Fruit fly (Drosophila melanogaster) whole organism, embryonic: ENCODE data around the gene DhpD.

Experiments
- Atf3 ChIP-seq: fragments of 200-800 bp; sonication (Bioruptor generic); optimal IDR thresholded peaks from 3 replicates; lab custom pipeline; 2016; ENCODE audit warnings: missing biosample characterization, missing genetic modification characterization
- CG10274 ChIP-seq: fragments of 200-800 bp; sonication (Bioruptor generic); optimal IDR thresholded peaks from 3 replicates; lab custom pipeline; 2017; ENCODE audit warnings: missing biosample characterization, mild to moderate bottlenecking, missing genetic modification characterization
- CG10366 ChIP-seq: fragments of 200-800 bp; sonication (Bioruptor generic); IDR thresholded peaks from 2 replicates; pipeline ENCODE4 v1.3.6; 2022; ENCODE audit warnings: missing biosample characterization, missing genetic modification characterization
- CG10462 ChIP-seq: fragments of 200-800 bp; sonication (Bioruptor generic); optimal IDR thresholded peaks from 2 replicates; lab custom pipeline; 2016; ENCODE audit warnings: missing biosample characterization, missing genetic modification characterization
- CG10543 ChIP-seq: fragments of 200-800 bp; sonication (Bioruptor generic); optimal IDR thresholded peaks from 3 replicates; lab custom pipeline; 2017; ENCODE audit warnings: missing biosample characterization, mild to moderate bottlenecking, missing genetic modification characterization, moderate library complexity
- CG12219 ChIP-seq: fragments of 200-800 bp; sonication (Bioruptor generic); optimal IDR thresholded peaks from 3 replicates; lab custom pipeline; 2018; ENCODE audit warnings: missing biosample characterization, mild to moderate bottlenecking, missing genetic modification characterization
- CG12236 ChIP-seq: fragments of 200-800 bp; sonication (Bioruptor generic); optimal IDR thresholded peaks from 2 replicates; lab custom pipeline; 2016; ENCODE audit warnings: missing biosample characterization, missing genetic modification characterization
- CG12299 ChIP-seq: fragments of 200-800 bp; sonication (Bioruptor generic); optimal IDR thresholded peaks from 2 replicates; lab custom pipeline; 2018; ENCODE audit warnings: missing biosample characterization, mild to moderate bottlenecking, missing genetic modification characterization
- CG12659 ChIP-seq: fragments of 200-800 bp; sonication (Bioruptor generic); optimal IDR thresholded peaks from 3 replicates; lab custom pipeline; 2017; ENCODE audit warnings: mild to moderate bottlenecking, missing biosample characterization, missing genetic modification reagents, missing genetic modification characterization
- CG13624 ChIP-seq: fragments of 200-800 bp; sonication (Bioruptor generic); optimal IDR thresholded peaks from 2 replicates; lab custom pipeline; 2016; ENCODE audit warnings: missing biosample characterization, missing genetic modification characterization
- CG14014 ChIP-seq: fragments of 200-800 bp; sonication (Bioruptor generic); IDR thresholded peaks from 2 replicates; pipeline ENCODE4 v1.3.6; 2022; ENCODE audit warnings: missing biosample characterization, missing genetic modification characterization
- CG14860 ChIP-seq: fragments of 200-800 bp; sonication (Bioruptor generic); IDR thresholded peaks from 3 replicates; pipeline ENCODE4 v1.3.6; 2022; ENCODE audit warnings: missing biosample characterization, missing genetic modification characterization; ENCODE audit not compliant: partially characterized antibody
- CG15479 ChIP-seq: fragments of 200-800 bp; sonication (Bioruptor generic); optimal IDR thresholded peaks from 3 replicates; lab custom pipeline; 2019; ENCODE audit warnings: missing biosample characterization, mild to moderate bottlenecking, missing genetic modification characterization, moderate library complexity
- CG15696 ChIP-seq: fragments of 200-800 bp; sonication (Bioruptor generic); optimal IDR thresholded peaks from 2 replicates; lab custom pipeline; 2019; ENCODE audit warnings: missing biosample characterization, mild to moderate bottlenecking, missing genetic modification characterization, moderate library complexity
- CG17186 ChIP-seq: fragments of 200-800 bp; sonication (Bioruptor generic); optimal IDR thresholded peaks from 3 replicates; lab custom pipeline; 2017; ENCODE audit warnings: missing biosample characterization, missing genetic modification reagents, missing genetic modification characterization
- CG30403 ChIP-seq: fragments of 200-800 bp; sonication (Bioruptor generic); optimal IDR thresholded peaks from 3 replicates; lab custom pipeline; 2016; ENCODE audit warnings: missing biosample characterization, missing genetic modification characterization
- CG31441 ChIP-seq: fragments of 200-800 bp; sonication (Bioruptor generic); IDR thresholded peaks from 2 replicates; pipeline ENCODE4 v1.3.6; 2022; ENCODE audit warnings: missing biosample characterization, missing genetic modification characterization
- CG3407 ChIP-seq: fragments of 200-800 bp; sonication (Bioruptor generic); optimal IDR thresholded peaks from 2 replicates; lab custom pipeline; 2018; ENCODE audit warnings: missing biosample characterization, mild to moderate bottlenecking, missing genetic modification characterization
- CG4282 ChIP-seq: fragments of 200-800 bp; sonication (Bioruptor generic); optimal IDR thresholded peaks from 2 replicates; lab custom pipeline; 2016; ENCODE audit warnings: missing biosample characterization, missing genetic modification characterization
- CG4730 ChIP-seq: fragments of 200-800 bp; sonication (Bioruptor generic); IDR thresholded peaks from 2 replicates; pipeline ENCODE4 v1.3.6; 2022; ENCODE audit warnings: missing biosample characterization, missing genetic modification characterization
- CG6272 ChIP-seq: fragments of 200-800 bp; sonication (Bioruptor generic); IDR thresholded peaks from 2 replicates; pipeline ENCODE4 v1.3.6; 2022; ENCODE audit warnings: missing biosample characterization, missing genetic modification characterization
- CG6813 ChIP-seq: fragments of 200-800 bp; sonication (Bioruptor generic); optimal IDR thresholded peaks from 2 replicates; lab custom pipeline; 2017; ENCODE audit warnings: missing biosample characterization, missing genetic modification characterization, mild to moderate bottlenecking, moderate library complexity, missing genetic modification reagents
- CG8765 ChIP-seq: fragments of 200-800 bp; sonication (Bioruptor generic); IDR thresholded peaks from 2 replicates; pipeline ENCODE4 v1.3.6; 2022; ENCODE audit warnings: missing biosample characterization, missing genetic modification characterization
- CG9437 ChIP-seq: fragments of 200-800 bp; sonication (Bioruptor generic); optimal IDR thresholded peaks from 2 replicates; lab custom pipeline; 2018; ENCODE audit warnings: missing biosample characterization, mild to moderate bottlenecking, missing genetic modification characterization
- Ets65A ChIP-seq: fragments of 200-800 bp; sonication (Bioruptor generic); peaks from one replicate; lab custom pipeline; 2016; ENCODE audit warnings: missing biosample characterization, missing genetic modification characterization
- Gsc ChIP-seq: fragments of 200-800 bp; sonication (Bioruptor generic); IDR thresholded peaks from 2 replicates; pipeline ENCODE4 v1.3.6; 2022; ENCODE audit warnings: missing biosample characterization, missing genetic modification characterization
- Oli ChIP-seq: fragments of 200-800 bp; sonication (Bioruptor generic); optimal IDR thresholded peaks from 2 replicates; lab custom pipeline; 2018; ENCODE audit warnings: missing biosample characterization, mild to moderate bottlenecking, missing genetic modification characterization, moderate library complexity
- Pdp1 ChIP-seq, 2 experiments: fragments of 200-800 bp; sonication (Bioruptor generic); optimal IDR thresholded peaks; 3 replicates each; lab custom pipeline; 2016; ENCODE audit warnings: missing biosample characterization in 2 of 2, missing genetic modification characterization in 2 of 2, mild to moderate bottlenecking in 1 of 2, moderate library complexity in 1 of 2
- Six4 ChIP-seq: fragments of 200-800 bp; sonication (Bioruptor generic); optimal IDR thresholded peaks from 2 replicates; lab custom pipeline; 2016; ENCODE audit warnings: missing biosample characterization, missing genetic modification characterization
- Sox100B ChIP-seq: fragments of 200-800 bp; sonication (Bioruptor generic); optimal IDR thresholded peaks from 3 replicates; lab custom pipeline; 2018; ENCODE audit warnings: missing biosample characterization, mild to moderate bottlenecking, missing genetic modification characterization
- Sry-δ ChIP-seq: fragments of 200-800 bp; sonication (Bioruptor generic); optimal IDR thresholded peaks from 2 replicates; lab custom pipeline; 2016; ENCODE audit warnings: missing biosample characterization, missing genetic modification characterization
- Usf ChIP-seq: fragments of 200-800 bp; sonication (Bioruptor generic); optimal IDR thresholded peaks from 2 replicates; lab custom pipeline; 2017; ENCODE audit warnings: missing genotype, missing biosample characterization, missing genetic modification characterization
- crp ChIP-seq, 2 experiments: fragments of 200-800 bp; sonication (Bioruptor generic); optimal IDR thresholded peaks; 2 replicates in 1 of 2; 3 replicates in 1 of 2; lab custom pipeline; 2017; ENCODE audit warnings: missing biosample characterization in 2 of 2, missing genetic modification characterization in 2 of 2, mild to moderate bottlenecking in 1 of 2, moderate library complexity in 1 of 2
- esg ChIP-seq: fragments of 200-800 bp; sonication (Bioruptor generic); conservative IDR thresholded peaks from 2 replicates; pipeline ENCODE4 v1.3.6; 2022; ENCODE audit warnings: missing biosample characterization, missing genetic modification characterization
- gem ChIP-seq: fragments of 200-800 bp; sonication (Bioruptor generic); optimal IDR thresholded peaks from 2 replicates; lab custom pipeline; 2019; ENCODE audit warnings: missing biosample characterization, mild to moderate bottlenecking, missing genetic modification characterization, moderate library complexity
- gro ChIP-seq: fragments of 200-800 bp; sonication (Bioruptor generic); optimal IDR thresholded peaks from 2 replicates; lab custom pipeline; 2016; ENCODE audit warnings: missing biosample characterization, missing genetic modification characterization
- gsb ChIP-seq: fragments of 200-800 bp; sonication (Bioruptor generic); IDR thresholded peaks from 2 replicates; pipeline ENCODE4 v1.3.6; 2022; ENCODE audit warnings: missing biosample characterization, missing genetic modification characterization
- ham ChIP-seq: fragments of 200-800 bp; sonication (Bioruptor generic); IDR thresholded peaks from 2 replicates; pipeline ENCODE4 v1.3.6; 2022; ENCODE audit warnings: missing biosample characterization, missing genetic modification characterization
- her ChIP-seq: fragments of 200-800 bp; sonication (Bioruptor generic); optimal IDR thresholded peaks from 2 replicates; lab custom pipeline; 2016; ENCODE audit warnings: missing biosample characterization, missing genetic modification characterization
- lab ChIP-seq: fragments of 200-800 bp; sonication (Bioruptor generic); optimal IDR thresholded peaks from 3 replicates; lab custom pipeline; 2017; ENCODE audit warnings: missing biosample characterization, missing genetic modification characterization, mild to moderate bottlenecking, moderate library complexity, missing genetic modification reagents
- lov ChIP-seq, 2 experiments: fragments of 200-800 bp in 1 of 2; fragments of >200 bp in 1 of 2; sonication (Bioruptor generic) in 1 of 2; IDR thresholded peaks in 1 of 2; optimal IDR thresholded peaks in 1 of 2; 2 replicates in 1 of 2; 3 replicates in 1 of 2; pipeline versions ENCODE4 v1.3.6 to Lab custom; 2017 to 2022; ENCODE audit warnings: missing biosample characterization in 1 of 2, missing genetic modification characterization in 1 of 2
- mam ChIP-seq: fragments of 200-800 bp; sonication (Bioruptor generic); optimal IDR thresholded peaks from 3 replicates; lab custom pipeline; 2016; ENCODE audit warnings: missing biosample characterization, missing genetic modification characterization
- prd ChIP-seq, 3 experiments: fragments of >200 bp in 2 of 3; fragments of 200-800 bp in 1 of 3; sonication (Bioruptor generic) in 1 of 3; optimal IDR thresholded peaks in 2 of 3; IDR thresholded peaks in 1 of 3; 2 replicates in 2 of 3; 3 replicates in 1 of 3; pipeline versions ENCODE4 v1.3.6 to Lab custom; 2017 to 2022; ENCODE audit warnings: missing biosample characterization in 1 of 3, missing genetic modification characterization in 1 of 3
- rib ChIP-seq: fragments of 200-800 bp; sonication (Bioruptor generic); IDR thresholded peaks from 2 replicates; pipeline ENCODE4 v1.3.6; 2022; ENCODE audit warnings: missing biosample characterization, missing genetic modification characterization
- salm ChIP-seq: fragments of 200-800 bp; sonication (Bioruptor generic); optimal IDR thresholded peaks from 2 replicates; lab custom pipeline; 2018; ENCODE audit warnings: missing biosample characterization, mild to moderate bottlenecking, missing genetic modification characterization
- schlank ChIP-seq: fragments of 200-800 bp; sonication (Bioruptor generic); optimal IDR thresholded peaks from 2 replicates; lab custom pipeline; 2018; ENCODE audit warnings: missing biosample characterization, mild to moderate bottlenecking, missing genetic modification characterization
- sens ChIP-seq: fragments of 200-800 bp; sonication (Bioruptor generic); peaks from one replicate; lab custom pipeline; 2016; ENCODE audit warnings: missing biosample characterization, missing genetic modification characterization
- sisA ChIP-seq: fragments of 200-800 bp; sonication (Bioruptor generic); IDR thresholded peaks from 2 replicates; pipeline ENCODE4 v1.3.6; 2022; ENCODE audit warnings: missing biosample characterization, missing genetic modification characterization
- wor ChIP-seq: fragments of 200-800 bp; sonication (Bioruptor generic); IDR thresholded peaks from 2 replicates; pipeline ENCODE4 v1.3.6; 2022; ENCODE audit warnings: missing biosample characterization, missing genetic modification characterization

Gene DhpD

dm6 chr3R:4232139-4233017 lies 3.3 kb upstream of the DhpD start, which contains the start of gene CG14641 (continued):
- TF ChIP-seq CG12236 (GFP tag; lab: Kevin White, UChicago): no peak
- TF ChIP-seq ham: no peak
- no peak for TF ChIP-seq sisA (GFP tag; lab: Robert Waterston, UW)
- TF ChIP-seq Sox100B: no peak
- no peak for TF ChIP-seq CG10462 (GFP tag; lab: Kevin White, UChicago)
- no peak for TF ChIP-seq CG31441 (GFP tag; lab: Robert Waterston, UW)
- TF ChIP-seq CG13624: no peak
- no peak for TF ChIP-seq Six4
- no peak for TF ChIP-seq her (GFP tag; lab: Kevin White, UChicago)
- no peak for TF ChIP-seq Gsc (GFP tag; lab: Robert Waterston, UW)
- TF ChIP-seq CG4282 (GFP tag; lab: Kevin White, UChicago): no peak
- no peak for TF ChIP-seq gem
- no peak for TF ChIP-seq CG10274 (GFP tag; lab: Kevin White, UChicago)
- no peak for TF ChIP-seq salm (tag; lab: Kevin White, UChicago)
- no peak for TF ChIP-seq schlank (tag; lab: Kevin White, UChicago)
- no peak for TF ChIP-seq lab (GFP tag; lab: Kevin White, UChicago)
- TF ChIP-seq Atf3 (GFP tag; lab: Kevin White, UChicago): no peak
- no peak for TF ChIP-seq lov (optimal IDR thresholded peaks at IDR 0.05; lab: Kevin White, UChicago)
- TF ChIP-seq lov (GFP tag; IDR thresholded peaks at IDR 0.05; lab: Robert Waterston, UW): no peak
- TF ChIP-seq CG12659 (GFP tag; lab: Kevin White, UChicago): peak; percentile 39
- TF ChIP-seq CG8765 (GFP tag; lab: Robert Waterston, UW): no peak
- no peak for TF ChIP-seq CG10366 (GFP tag; lab: Robert Waterston, UW)
- no peak for TF ChIP-seq CG4730
- no peak for TF ChIP-seq esg (GFP tag; lab: Robert Waterston, UW)
- TF ChIP-seq Ets65A: peak; percentile 82
- no peak for TF ChIP-seq CG3407
- TF ChIP-seq wor (GFP tag; lab: Robert Waterston, UW): no peak
- no peak for TF ChIP-seq Usf
- TF ChIP-seq CG12219 (GFP tag; lab: Kevin White, UChicago): no peak
- TF ChIP-seq CG12299 (tag; lab: Kevin White, UChicago): no peak
- peak; percentile 56 for TF ChIP-seq sens (GFP tag; lab: Kevin White, UChicago)
- TF ChIP-seq rib (GFP tag; lab: Robert Waterston, UW): no peak
- no peak for TF ChIP-seq CG15479 (GFP tag; lab: Kevin White, UChicago)
- TF ChIP-seq gro (GFP tag; lab: Kevin White, UChicago): no peak
- no peak for TF ChIP-seq mam
- no peak for TF ChIP-seq Pdp1 (GFP tag; optimal IDR thresholded peaks at IDR 0.05; lab: Kevin White, UChicago)
- TF ChIP-seq Oli (tag; lab: Kevin White, UChicago): no peak
- TF ChIP-seq CG6272: no peak
- TF ChIP-seq crp (GFP tag; optimal IDR thresholded peaks at IDR 0.05; lab: Kevin White, UChicago): no peak
- no peak for TF ChIP-seq CG15696 (tag; lab: Kevin White, UChicago)
- no peak for TF ChIP-seq gsb (GFP tag; lab: Robert Waterston, UW)
- TF ChIP-seq CG9437: peak; percentile 28
- TF ChIP-seq CG17186 (GFP tag; lab: Kevin White, UChicago): no peak
- TF ChIP-seq CG10543 (GFP tag; lab: Kevin White, UChicago): no peak
- no peak for TF ChIP-seq CG14014
- 0 out of 3 replicates have a peak, but pooled peaks have one; percentile 26 for TF ChIP-seq CG14860 (GFP tag; lab: Robert Waterston, UW)
- no peak for TF ChIP-seq CG6813 (GFP tag; lab: Kevin White, UChicago)
- TF ChIP-seq prd (optimal IDR thresholded peaks at IDR 0.05; lab: Kevin White, UChicago): no peak
- peak; percentile 32; the same call in 1 of the 3 replicates for TF ChIP-seq prd (GFP tag; IDR thresholded peaks at IDR 0.05; lab: Robert Waterston, UW)
- peak; percentile 19 for TF ChIP-seq CG30403 (GFP tag; lab: Kevin White, UChicago)
- peak; percentile 73 for TF ChIP-seq Sry-δ (GFP tag; lab: Kevin White, UChicago)
